Worm (Caenorhabditis elegans) whole organism, midembryonic: ENCODE data around the gene srg-22.

Experiments
- T22C8.4 ChIP-seq: fragments of 200-800 bp; sonication (Bioruptor generic); IDR thresholded peaks from 2 replicates; pipeline ENCODE4 v1.3.6; 2022; ENCODE audit warnings: missing genetic modification characterization, missing compliant biosample characterization
- med-1 ChIP-seq: sonication (generic microtip); optimal IDR thresholded peaks from 2 replicates; lab custom pipeline; 2017; ENCODE audit warnings: missing genetic modification characterization, mild to moderate bottlenecking, missing compliant biosample characterization, antibody characterized with exemption, missing genetic modification reagents; ENCODE audit not compliant: insufficient read depth
- tab-1 ChIP-seq: fragments of 200-800 bp; sonication (Bioruptor generic); IDR thresholded peaks from 2 replicates; pipeline ENCODE4 v1.3.6; 2022; ENCODE audit warnings: missing genetic modification characterization, missing compliant biosample characterization

DNA sequence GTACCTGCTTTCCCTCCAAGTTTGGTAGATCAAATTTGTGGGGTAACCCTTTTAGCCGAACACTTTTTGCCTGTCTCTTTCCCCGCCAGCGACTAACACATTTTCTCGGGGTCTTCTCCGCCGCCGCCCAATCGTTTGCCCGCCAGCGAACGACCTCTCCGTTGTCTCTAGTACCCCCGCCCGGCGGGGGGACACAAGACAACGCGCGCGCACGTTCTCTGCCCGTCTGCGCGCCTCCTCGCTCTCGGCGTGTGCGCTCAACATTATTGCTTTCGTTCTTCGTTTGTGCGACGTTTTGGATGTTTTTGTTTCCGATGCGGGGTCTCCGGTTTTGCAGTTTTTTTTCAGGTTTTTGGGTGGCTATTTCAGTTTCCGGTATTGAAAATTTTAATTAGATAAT lies 37.7 kb downstream of the srg-22 start:
- TF ChIP-seq med-1 (GFP tag; lab: Kevin White, UChicago) = no peak
- no peak for TF ChIP-seq T22C8.4 (GFP tag; lab: Robert Waterston, UW)
- TF ChIP-seq tab-1 = no peak
